Worm (Caenorhabditis elegans) whole organism, late embryonic: ENCODE measurements around the gene F59A6.2.

Experiments used
- ama-1 ChIP-seq: fragments of 150-350 bp; optimal IDR thresholded peaks from 2 replicates; lab custom pipeline; 2014
- ceh-18 ChIP-seq: sonication (generic microtip); optimal IDR thresholded peaks from 2 replicates; lab custom pipeline; 2016; ENCODE audit warnings: missing genetic modification characterization, missing compliant biosample characterization
- ceh-2 ChIP-seq: sonication (generic microtip); optimal IDR thresholded peaks from 2 replicates; lab custom pipeline; 2016; ENCODE audit warnings: missing genotype, missing genetic modification characterization, missing compliant biosample characterization
- ceh-45 ChIP-seq: fragments of 200-800 bp; sonication (Bioruptor generic); IDR thresholded peaks from 2 replicates; pipeline ENCODE4 v1.3.6; 2022; ENCODE audit warnings: missing genetic modification reagents, missing genetic modification characterization, missing compliant biosample characterization
- dve-1 ChIP-seq: sonication (generic microtip); optimal IDR thresholded peaks from 2 replicates; lab custom pipeline; 2017; ENCODE audit warnings: antibody characterized with exemption, mild to moderate bottlenecking, missing genetic modification characterization, missing compliant biosample characterization
- hlh-13 ChIP-seq: fragments of 200-800 bp; sonication (Bioruptor generic); optimal IDR thresholded peaks from 2 replicates; lab custom pipeline; 2018; ENCODE audit warnings: mild to moderate bottlenecking, missing genetic modification characterization, missing compliant biosample characterization
- nfya-1 ChIP-seq: sonication (generic microtip); optimal IDR thresholded peaks from 2 replicates; lab custom pipeline; 2017; ENCODE audit warnings: missing genetic modification characterization, mild to moderate bottlenecking, missing compliant biosample characterization, antibody characterized with exemption, moderate library complexity
- unc-86 ChIP-seq: sonication (generic microtip); optimal IDR thresholded peaks from 2 replicates; lab custom pipeline; 2016; ENCODE audit warnings: missing genetic modification characterization, missing compliant biosample characterization
- ztf-16 ChIP-seq: sonication (generic microtip); optimal IDR thresholded peaks from 2 replicates; lab custom pipeline; 2017; ENCODE audit warnings: missing genetic modification characterization, missing compliant biosample characterization

DNA sequence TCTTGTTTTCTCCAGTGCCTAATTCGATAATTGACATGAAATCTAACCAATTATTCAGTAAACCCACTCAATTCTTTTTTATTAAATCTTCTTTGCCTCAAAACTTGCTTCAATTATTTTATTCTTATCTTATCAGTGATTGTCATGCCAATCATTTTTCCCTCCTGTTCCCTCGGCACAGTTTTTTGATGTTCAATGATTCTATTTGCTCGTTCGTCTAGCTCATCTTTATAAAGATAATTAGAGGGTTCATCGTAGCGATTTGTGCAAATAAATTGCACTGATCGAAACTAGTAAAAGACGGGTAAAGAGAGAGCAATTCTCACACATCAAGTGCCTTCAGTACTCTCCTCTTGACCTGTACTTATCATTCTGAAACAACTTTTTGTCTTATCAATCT is 46.9 kb upstream of the F59A6.2 start:
- no peak for TF ChIP-seq ceh-2 (tag; lab: Kevin White, UChicago)
- no peak for TF ChIP-seq unc-86 (tag; lab: Kevin White, UChicago)
- TF ChIP-seq nfya-1 (tag; lab: Kevin White, UChicago) = no peak
- TF ChIP-seq ama-1 (lab: Kevin White, UChicago) = no peak
- no peak for TF ChIP-seq ceh-45
- TF ChIP-seq hlh-13 (GFP tag; lab: Kevin White, UChicago) = no peak
- TF ChIP-seq ceh-18 = no peak
- no peak for TF ChIP-seq ztf-16
- TF ChIP-seq dve-1 (tag; lab: Kevin White, UChicago) = no peak
